Worm (Caenorhabditis elegans) whole organism, L4 larva: ENCODE measurements around the gene cpsf-1.

Experiments
- lin-39 ChIP-seq: fragments of 150-350 bp; optimal IDR thresholded peaks from 2 replicates; lab custom pipeline; 2014; ENCODE audit warnings: missing biosample characterization, missing genetic modification reagents, missing genetic modification characterization
- nhr-11 ChIP-seq: fragments of 150-350 bp; optimal IDR thresholded peaks from 2 replicates; lab custom pipeline; 2014; ENCODE audit warnings: missing biosample characterization, missing genetic modification characterization
- unc-130 ChIP-seq: sonication (generic microtip); optimal IDR thresholded peaks from 2 replicates; lab custom pipeline; 2016; ENCODE audit warnings: missing genetic modification reagents, missing genetic modification characterization, missing compliant biosample characterization

DNA sequence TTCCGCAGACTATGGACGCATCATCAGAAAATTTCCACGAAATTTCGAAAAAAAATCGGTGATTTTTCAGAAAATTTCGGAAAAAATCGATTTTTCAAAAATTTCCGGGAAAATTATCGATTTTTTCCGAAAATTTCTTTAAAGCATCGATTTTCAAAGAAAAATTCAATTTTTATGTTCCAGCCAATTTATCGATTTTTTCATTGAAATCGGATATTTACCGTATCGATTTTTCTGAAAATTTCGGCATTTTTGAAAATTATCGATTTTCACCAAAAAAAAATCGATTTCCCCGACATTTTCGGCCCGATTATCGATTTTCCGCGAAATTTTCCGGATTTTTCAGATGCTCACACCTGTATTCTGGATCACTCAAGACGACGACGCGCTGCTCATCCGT, 67.7 kb downstream of the cpsf-1 start, which contains the start of gene Y48A5A.1:
- no peak for TF ChIP-seq unc-130 (GFP tag; lab: Kevin White, UChicago)
- TF ChIP-seq nhr-11 (tag; lab: Kevin White, UChicago) = no peak
- TF ChIP-seq lin-39 (tag; lab: Kevin White, UChicago) = no peak
